Worm (Caenorhabditis elegans) whole organism, L4/young adult: ENCODE measurements around the gene C34E10.9.

ENCODE experiments used
- W03F9.2 ChIP-seq: fragments of 150-350 bp; optimal IDR thresholded peaks from 2 replicates; lab custom pipeline; 2014; ENCODE audit warnings: missing biosample characterization, missing genetic modification characterization
- dao-5 ChIP-seq: sonication (generic microtip); optimal IDR thresholded peaks from 2 replicates; lab custom pipeline; 2016; ENCODE audit warnings: missing genotype, missing genetic modification characterization, moderate library complexity, missing compliant biosample characterization
- him-1 ChIP-seq: sonication (generic microtip); optimal IDR thresholded peaks from 2 replicates; lab custom pipeline; 2016; ENCODE audit warnings: missing genotype, missing genetic modification reagents, missing genetic modification characterization, missing compliant biosample characterization

The C34E10.9 gene

DNA sequence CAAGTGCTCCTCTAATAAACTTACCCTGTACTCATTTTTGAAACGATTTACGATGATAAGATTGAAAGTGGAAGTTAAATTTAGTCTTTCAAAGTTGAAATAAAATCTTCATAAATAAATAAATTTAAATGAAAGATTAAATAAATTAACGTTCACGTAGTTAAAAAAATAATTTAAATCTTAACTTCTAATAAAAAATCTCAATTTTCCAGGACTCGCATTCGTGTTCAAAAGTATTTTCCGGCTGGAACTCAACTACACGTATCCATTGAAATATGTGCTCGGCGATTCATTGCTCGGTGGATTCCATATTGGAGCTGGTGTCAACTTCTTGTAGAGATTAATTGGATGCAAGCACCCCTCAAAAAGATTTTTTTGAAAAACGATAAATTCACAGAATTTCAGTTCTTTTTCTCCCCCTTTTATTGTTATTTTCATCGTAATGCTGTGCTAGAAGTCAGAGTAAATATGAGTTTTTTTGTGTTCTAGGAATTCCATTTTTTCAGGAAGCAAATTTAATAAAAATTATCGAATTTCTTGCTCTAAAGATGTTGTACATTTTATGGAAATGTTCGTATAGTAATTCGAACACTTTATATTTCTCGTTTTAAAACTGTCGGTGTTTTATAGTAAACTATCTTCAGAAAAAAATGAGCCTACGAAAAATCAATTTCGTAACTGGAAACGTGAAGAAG, at the start of gene C34E10.9, which contains the start of gene hap-1:
Gene C34E10.9, minus strand, starts transcription at position 101 of the 695 bp plus-strand sequence.
Gene hap-1, plus strand, starts transcription at position 645 of the 695 bp plus-strand sequence.
- TF ChIP-seq dao-5 (tag; lab: Kevin White, UChicago): no peak

DNA sequence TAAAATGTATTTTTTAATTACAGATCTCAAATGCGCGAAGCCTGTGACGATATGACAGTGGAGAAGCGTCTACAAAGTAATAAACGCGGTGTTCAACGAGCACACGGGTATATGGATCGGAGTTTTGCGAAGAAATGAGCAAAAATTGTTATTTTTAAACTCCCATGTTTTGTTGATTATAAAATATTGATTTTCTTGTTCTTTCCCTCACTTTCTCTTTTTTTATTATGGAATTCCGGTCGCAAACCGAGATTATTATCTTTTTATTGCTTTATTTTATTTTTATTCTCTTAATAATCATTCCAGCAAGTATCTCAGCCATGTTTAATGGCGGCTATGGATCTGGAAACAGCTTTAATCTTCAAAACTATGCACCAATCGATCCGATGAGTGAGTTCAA, 47.7 kb upstream of the C34E10.9 start, which contains the start of gene pqe-1:
Gene pqe-1, plus strand, starts transcription at position 301 of the 400 bp plus-strand sequence.
- TF ChIP-seq dao-5 (tag; lab: Kevin White, UChicago): no peak
- TF ChIP-seq him-1 (tag; lab: Kevin White, UChicago): no peak
- no peak for TF ChIP-seq W03F9.2 (tag; lab: Kevin White, UChicago)

- TF ChIP-seq W03F9.2 (tag; lab: Kevin White, UChicago) (no peak), dao-5 (tag; lab: Kevin White, UChicago) (no peak), him-1 (tag; lab: Kevin White, UChicago) (no peak)
Measured at ce11 chrIII:5310403-5310802, 47.2 kb upstream of the C34E10.9 start.

DNA sequence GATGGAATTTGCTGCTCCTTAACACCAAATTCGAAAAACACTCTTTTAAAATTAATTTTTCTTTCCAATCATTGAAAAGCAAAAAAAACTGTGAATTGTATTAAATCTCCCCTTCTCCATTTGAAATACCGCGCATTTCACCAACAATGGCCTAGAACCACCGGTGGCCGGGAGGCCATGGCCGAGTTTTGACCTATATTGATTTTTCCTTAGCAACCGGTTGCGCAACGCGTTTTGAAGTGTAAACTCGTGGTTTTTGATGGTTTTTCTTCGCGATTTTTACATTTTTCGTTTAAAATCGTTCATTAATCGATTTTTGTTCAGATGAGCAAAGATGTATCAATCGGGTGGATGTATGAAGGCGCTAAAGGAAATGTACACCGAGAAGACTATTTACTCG, 45.1 kb upstream of the C34E10.9 start, which contains the start of gene mog-3:
Gene mog-3, plus strand, starts transcription at position 319 of the 400 bp plus-strand sequence.
- no peak for TF ChIP-seq him-1 (tag; lab: Kevin White, UChicago)
- TF ChIP-seq dao-5 (tag; lab: Kevin White, UChicago): no peak
- TF ChIP-seq W03F9.2 (tag; lab: Kevin White, UChicago): no peak

- TF ChIP-seq him-1 (tag; lab: Kevin White, UChicago) (peak; percentile 53), dao-5 (tag; lab: Kevin White, UChicago) (peak; percentile 66), W03F9.2 (tag; lab: Kevin White, UChicago) (peak; percentile 23)
Measured at ce11 chrIII:5305725-5306124, 42.5 kb upstream of the C34E10.9 start.

DNA sequence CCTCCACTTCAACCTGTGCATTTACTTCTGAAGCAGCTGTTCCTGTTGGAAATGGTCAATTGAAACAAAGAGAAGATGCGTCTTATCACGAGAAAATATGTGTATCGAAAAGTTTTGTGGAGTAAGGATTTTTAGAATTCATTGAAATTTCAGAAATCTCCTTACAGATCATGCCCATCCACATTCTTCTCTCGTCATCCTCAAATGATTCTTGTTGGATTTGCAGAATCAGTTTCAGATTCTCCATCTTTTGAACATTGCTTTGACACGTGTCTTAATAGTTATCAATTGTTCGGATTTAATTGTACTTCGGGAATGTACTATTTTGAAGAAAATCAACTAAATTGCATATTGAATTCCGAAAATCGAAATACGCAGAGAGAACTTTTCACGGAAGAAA, 40.8 kb upstream of the C34E10.9 start:
- TF ChIP-seq dao-5 (tag; lab: Kevin White, UChicago) (no peak), W03F9.2 (tag; lab: Kevin White, UChicago) (no peak), him-1 (tag; lab: Kevin White, UChicago) (no peak)

- no peak for TF ChIP-seq him-1 (tag; lab: Kevin White, UChicago)
- no peak for TF ChIP-seq dao-5 (tag; lab: Kevin White, UChicago)
- no peak for TF ChIP-seq W03F9.2 (tag; lab: Kevin White, UChicago)
Measured at ce11 chrIII:5301786-5302268, 38.6 kb upstream of the C34E10.9 start, which contains the start of the genes T15B12.2 and F52C9.5. Gene T15B12.2 (minus strand): TSS chrIII:5301886. Gene F52C9.5 (plus strand): TSS chrIII:5302218.

DNA sequence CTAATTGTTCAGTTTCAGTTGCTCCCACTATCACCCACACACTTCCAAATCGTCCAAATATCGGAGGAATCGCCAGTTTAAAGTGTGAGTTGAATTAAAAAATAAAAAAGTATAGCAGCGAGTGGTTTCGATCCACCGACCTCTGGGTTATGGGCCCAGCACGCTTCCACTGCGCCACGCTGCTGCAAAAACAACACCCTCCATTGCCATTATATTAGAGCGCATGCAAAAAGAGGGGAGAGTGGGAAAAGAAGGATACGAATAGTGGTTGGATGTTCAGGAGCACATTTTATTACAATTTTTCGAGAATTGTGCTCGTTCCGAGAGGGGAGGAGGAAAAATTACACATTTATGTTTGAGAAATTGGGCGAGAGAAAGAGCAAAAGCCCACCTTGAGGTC, 31.7 kb upstream of the C34E10.9 start:
- TF ChIP-seq W03F9.2 (tag; lab: Kevin White, UChicago) (no peak), dao-5 (tag; lab: Kevin White, UChicago) (peak; percentile 73), him-1 (tag; lab: Kevin White, UChicago) (peak; percentile 67)

DNA sequence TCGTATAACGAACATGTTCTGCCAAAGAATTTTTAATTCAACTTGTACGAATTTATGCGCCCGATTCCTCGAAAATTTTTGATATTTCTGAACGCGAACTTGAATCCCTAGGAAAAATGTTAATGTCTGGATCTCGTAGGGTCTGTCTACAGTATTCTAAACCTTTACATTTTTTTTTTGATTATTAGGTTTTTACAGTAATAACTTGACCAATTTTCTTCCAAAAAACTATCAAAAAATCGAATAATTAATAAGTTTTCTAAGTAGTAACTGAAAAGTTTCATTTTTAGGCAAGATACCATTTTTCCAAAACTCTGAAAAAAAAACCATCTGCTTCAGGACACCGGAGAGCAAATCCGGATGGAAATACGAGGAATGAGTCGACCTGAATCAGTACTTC, 31.1 kb upstream of the C34E10.9 start:
- TF ChIP-seq him-1 (tag; lab: Kevin White, UChicago) (no peak), W03F9.2 (tag; lab: Kevin White, UChicago) (no peak), dao-5 (tag; lab: Kevin White, UChicago) (no peak)

- TF ChIP-seq dao-5 (tag; lab: Kevin White, UChicago) (no peak), him-1 (tag; lab: Kevin White, UChicago) (no peak), W03F9.2 (tag; lab: Kevin White, UChicago) (no peak)
Measured at ce11 chrIII:5291281-5291680, 28.1 kb upstream of the C34E10.9 start.

DNA sequence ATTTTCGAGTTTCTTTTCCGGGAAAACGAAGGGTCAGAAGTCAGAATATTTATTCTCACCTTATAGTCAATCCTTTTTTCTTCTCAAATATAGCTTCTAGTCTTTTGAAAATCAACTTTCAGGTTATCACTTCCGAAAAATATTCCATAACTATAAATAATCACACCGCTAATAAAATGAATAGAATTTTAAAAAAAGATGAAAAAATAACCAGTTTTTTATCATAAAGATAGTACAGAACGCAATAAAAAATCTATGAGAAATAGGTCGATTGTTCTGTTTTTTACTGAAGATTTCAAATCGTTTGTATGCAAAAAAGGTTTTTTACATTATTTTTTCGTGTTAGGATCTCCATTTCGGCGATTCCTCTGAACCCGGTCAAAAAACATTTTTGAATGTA, 27.0 kb upstream of the C34E10.9 start:
- no peak for TF ChIP-seq dao-5 (tag; lab: Kevin White, UChicago)
- no peak for TF ChIP-seq him-1 (tag; lab: Kevin White, UChicago)
- no peak for TF ChIP-seq W03F9.2 (tag; lab: Kevin White, UChicago)

ce11 chrIII:5287877-5288276, 24.7 kb upstream of the C34E10.9 start, which contains the start of gene T15B12.1:
Gene T15B12.1 (plus strand): TSS chrIII:5288177.
- TF ChIP-seq W03F9.2 (tag; lab: Kevin White, UChicago) (no peak), him-1 (tag; lab: Kevin White, UChicago) (no peak)

- no peak for TF ChIP-seq W03F9.2 (tag; lab: Kevin White, UChicago)
- TF ChIP-seq dao-5 (tag; lab: Kevin White, UChicago): no peak
- TF ChIP-seq him-1 (tag; lab: Kevin White, UChicago): no peak
Measured at ce11 chrIII:5286205-5286604, 23.0 kb upstream of the C34E10.9 start, which contains the start of gene ZC395.11. Gene ZC395.11 (minus strand): TSS chrIII:5286305.
